Fruit fly (Drosophila melanogaster) whole organism, adult: ENCODE results near the gene CG13084.

Experiments used
- CG14711 ChIP-seq: fragments of 200-800 bp; sonication (Bioruptor generic); optimal IDR thresholded peaks from 2 replicates; lab custom pipeline; 2018; ENCODE audit warnings: missing biosample characterization, mild to moderate bottlenecking, missing genetic modification characterization, moderate library complexity
- CG7045 ChIP-seq: fragments of 200-800 bp; sonication (Bioruptor generic); optimal IDR thresholded peaks from 2 replicates; lab custom pipeline; 2017; ENCODE audit warnings: missing biosample characterization, mild to moderate bottlenecking, missing genetic modification characterization
- CG7101 ChIP-seq: fragments of 200-800 bp; sonication (Bioruptor generic); optimal IDR thresholded peaks from 2 replicates; lab custom pipeline; 2018; ENCODE audit warnings: missing biosample characterization, mild to moderate bottlenecking, missing genetic modification characterization, moderate library complexity
- Crg-1 ChIP-seq: fragments of 200-800 bp; sonication (Bioruptor generic); optimal IDR thresholded peaks from 2 replicates; lab custom pipeline; 2016; ENCODE audit warnings: missing biosample characterization, missing genetic modification characterization
- Mnt ChIP-seq: fragments of 200-800 bp; sonication (Bioruptor generic); optimal IDR thresholded peaks from 2 replicates; lab custom pipeline; 2016; ENCODE audit warnings: missing biosample characterization, mild to moderate bottlenecking, missing genetic modification characterization
- kay ChIP-seq: fragments of 200-800 bp; sonication (Bioruptor generic); peaks from one replicate; lab custom pipeline; 2016; ENCODE audit warnings: missing biosample characterization, missing genetic modification characterization, borderline replicate concordance
- ovo ChIP-seq: fragments of 200-800 bp; sonication (Bioruptor generic); optimal IDR thresholded peaks from 2 replicates; lab custom pipeline; 2016; ENCODE audit warnings: missing biosample characterization, missing genetic modification characterization

dm6 chr2L:19455723-19456122 is 29.0 kb upstream of the CG13084 start:
- TF ChIP-seq ovo (GFP tag; lab: Kevin White, UChicago) (no peak), kay (GFP tag; lab: Kevin White, UChicago) (no peak), CG7045 (GFP tag; lab: Kevin White, UChicago) (no peak), Crg-1 (no peak), CG14711 (tag; lab: Kevin White, UChicago) (no peak), Mnt (no peak), CG7101 (no peak)
